Worm (Caenorhabditis elegans) whole organism, L2 larva: ENCODE results near the gene wbp-11.

Source experiments
- C34F6.9 ChIP-seq: fragments of 150-350 bp; optimal IDR thresholded peaks from 2 replicates; lab custom pipeline; 2014; ENCODE audit warnings: missing biosample characterization, missing genetic modification characterization
- F13H6.1 ChIP-seq: sonication (generic microtip); optimal IDR thresholded peaks from 2 replicates; lab custom pipeline; 2016; ENCODE audit warnings: missing genetic modification characterization, missing compliant biosample characterization
- Y55F3AM.14 ChIP-seq: fragments of 200-800 bp; sonication (Bioruptor generic); optimal IDR thresholded peaks from 2 replicates; lab custom pipeline; 2018; ENCODE audit warnings: mild to moderate bottlenecking, missing genetic modification characterization, missing compliant biosample characterization
- ZK546.5 ChIP-seq: sonication (generic microtip); optimal IDR thresholded peaks from 2 replicates; lab custom pipeline; 2017; ENCODE audit warnings: missing biosample characterization, missing genetic modification characterization
- alr-1 ChIP-seq: fragments of 150-350 bp; optimal IDR thresholded peaks from 2 replicates; lab custom pipeline; 2014; ENCODE audit warnings: missing biosample characterization, missing genetic modification characterization
- ceh-16 ChIP-seq: fragments of 150-350 bp; optimal IDR thresholded peaks from 2 replicates; lab custom pipeline; 2014; ENCODE audit warnings: missing biosample characterization, missing genetic modification characterization
- crh-2 ChIP-seq: sonication (generic microtip); optimal IDR thresholded peaks from 2 replicates; lab custom pipeline; 2017; ENCODE audit warnings: missing biosample characterization, missing genetic modification characterization
- dmd-4 ChIP-seq: sonication (generic microtip); optimal IDR thresholded peaks from 2 replicates; lab custom pipeline; 2017; ENCODE audit warnings: missing biosample characterization, missing genetic modification characterization
- elt-1 ChIP-seq: fragments of 150-350 bp; optimal IDR thresholded peaks from 2 replicates; lab custom pipeline; 2014; ENCODE audit warnings: missing biosample characterization, missing genetic modification characterization
- elt-3 ChIP-seq: sonication (generic microtip); optimal IDR thresholded peaks from 2 replicates; lab custom pipeline; 2017; ENCODE audit warnings: missing biosample characterization, missing genetic modification characterization
- fos-1 ChIP-seq: fragments of 150-350 bp; optimal IDR thresholded peaks from 2 replicates; lab custom pipeline; 2014; ENCODE audit warnings: missing biosample characterization, missing genetic modification characterization
- gmeb-1 ChIP-seq: fragments of 150-350 bp; optimal IDR thresholded peaks from 2 replicates; lab custom pipeline; 2014; ENCODE audit warnings: missing biosample characterization, missing genetic modification characterization
- lin-11 ChIP-seq: fragments of 150-350 bp; sonication (generic microtip); optimal IDR thresholded peaks from 2 replicates; lab custom pipeline; 2014; ENCODE audit warnings: missing biosample characterization, missing genetic modification characterization, inconsistent platforms, mixed read lengths
- lin-13 ChIP-seq: fragments of 150-350 bp; optimal IDR thresholded peaks from 2 replicates; lab custom pipeline; 2014; ENCODE audit warnings: missing biosample characterization, missing genetic modification reagents, missing genetic modification characterization
- lsy-2 ChIP-seq, 2 experiments: fragments of 150-350 bp in 1 of 2; sonication (generic microtip) in 1 of 2; optimal IDR thresholded peaks; 2 replicates each; lab custom pipeline; 2014 to 2017; ENCODE audit warnings: missing biosample characterization in 2 of 2, missing genetic modification characterization in 2 of 2
- mbf-1 ChIP-seq: sonication (generic microtip); optimal IDR thresholded peaks from 2 replicates; lab custom pipeline; 2017; ENCODE audit warnings: missing biosample characterization, missing genetic modification characterization
- mdl-1 ChIP-seq, 2 experiments: fragments of 150-350 bp in 1 of 2; sonication (generic microtip) in 1 of 2; optimal IDR thresholded peaks; 2 replicates each; lab custom pipeline; 2017; ENCODE audit warnings: missing biosample characterization in 2 of 2, missing genetic modification characterization in 2 of 2
- nhr-11 ChIP-seq: fragments of 150-350 bp; optimal IDR thresholded peaks from 2 replicates; lab custom pipeline; 2014; ENCODE audit warnings: missing biosample characterization, missing genetic modification characterization
- nhr-12 ChIP-seq: fragments of 150-350 bp; optimal IDR thresholded peaks from 2 replicates; lab custom pipeline; 2014; ENCODE audit warnings: missing biosample characterization, missing genetic modification characterization
- nhr-129 ChIP-seq: fragments of 150-350 bp; optimal IDR thresholded peaks from 2 replicates; lab custom pipeline; 2014; ENCODE audit warnings: missing biosample characterization, missing genetic modification characterization
- nhr-21 ChIP-seq: fragments of 150-350 bp; optimal IDR thresholded peaks from 2 replicates; lab custom pipeline; 2014; ENCODE audit warnings: missing biosample characterization, missing genetic modification characterization
- nhr-23 ChIP-seq: fragments of 150-350 bp; optimal IDR thresholded peaks from 2 replicates; lab custom pipeline; 2014; ENCODE audit warnings: missing biosample characterization, missing genetic modification reagents, missing genetic modification characterization
- nhr-25 ChIP-seq: fragments of 150-350 bp; sonication (generic microtip); optimal IDR thresholded peaks from 3 replicates; lab custom pipeline; 2014; ENCODE audit warnings: missing biosample characterization, missing genetic modification characterization
- nhr-6 ChIP-seq: fragments of 150-350 bp; optimal IDR thresholded peaks from 2 replicates; lab custom pipeline; 2014; ENCODE audit warnings: missing biosample characterization, missing genetic modification characterization
- peb-1 ChIP-seq: fragments of 150-350 bp; optimal IDR thresholded peaks from 2 replicates; lab custom pipeline; 2014; ENCODE audit warnings: missing biosample characterization, missing genetic modification characterization
- sem-4 ChIP-seq: fragments of 150-350 bp; optimal IDR thresholded peaks from 2 replicates; lab custom pipeline; 2014; ENCODE audit warnings: missing biosample characterization, missing genetic modification reagents, missing genetic modification characterization
- skn-1 ChIP-seq: sonication (generic microtip); optimal IDR thresholded peaks from 2 replicates; lab custom pipeline; 2017; ENCODE audit warnings: missing biosample characterization, missing genetic modification characterization
- sma-3 ChIP-seq: sonication (generic microtip); optimal IDR thresholded peaks from 2 replicates; lab custom pipeline; 2016; ENCODE audit warnings: missing genetic modification reagents, missing genetic modification characterization, missing compliant biosample characterization
- sma-9 ChIP-seq, 2 experiments: fragments of 150-350 bp in 1 of 2; sonication (generic microtip) in 1 of 2; optimal IDR thresholded peaks; 2 replicates each; lab custom pipeline; 2014 to 2016; ENCODE audit warnings: missing genetic modification characterization in 2 of 2, mild to moderate bottlenecking in 1 of 2, missing biosample characterization in 1 of 2, missing compliant biosample characterization in 1 of 2, missing genetic modification reagents in 1 of 2, moderate library complexity in 1 of 2
- unc-39 ChIP-seq: fragments of 150-350 bp; optimal IDR thresholded peaks from 2 replicates; lab custom pipeline; 2014; ENCODE audit warnings: missing biosample characterization, missing genetic modification characterization
- unc-55 ChIP-seq: fragments of 150-350 bp; sonication (generic microtip); optimal IDR thresholded peaks from 3 replicates; lab custom pipeline; 2014; ENCODE audit warnings: missing biosample characterization, missing genetic modification reagents, missing genetic modification characterization
- zag-1 ChIP-seq: fragments of 150-350 bp; optimal IDR thresholded peaks from 2 replicates; lab custom pipeline; 2014; ENCODE audit warnings: missing biosample characterization, missing genetic modification characterization
- ztf-1 ChIP-seq: fragments of 200-800 bp; sonication (Bioruptor generic); conservative IDR thresholded peaks from 2 replicates; pipeline ENCODE4 v1.3.6; 2022; ENCODE audit warnings: missing genetic modification characterization, missing compliant biosample characterization
- ztf-11 ChIP-seq: sonication (generic microtip); optimal IDR thresholded peaks from 2 replicates; lab custom pipeline; 2017; ENCODE audit warnings: missing biosample characterization, missing genetic modification characterization

The wbp-11 gene

DNA sequence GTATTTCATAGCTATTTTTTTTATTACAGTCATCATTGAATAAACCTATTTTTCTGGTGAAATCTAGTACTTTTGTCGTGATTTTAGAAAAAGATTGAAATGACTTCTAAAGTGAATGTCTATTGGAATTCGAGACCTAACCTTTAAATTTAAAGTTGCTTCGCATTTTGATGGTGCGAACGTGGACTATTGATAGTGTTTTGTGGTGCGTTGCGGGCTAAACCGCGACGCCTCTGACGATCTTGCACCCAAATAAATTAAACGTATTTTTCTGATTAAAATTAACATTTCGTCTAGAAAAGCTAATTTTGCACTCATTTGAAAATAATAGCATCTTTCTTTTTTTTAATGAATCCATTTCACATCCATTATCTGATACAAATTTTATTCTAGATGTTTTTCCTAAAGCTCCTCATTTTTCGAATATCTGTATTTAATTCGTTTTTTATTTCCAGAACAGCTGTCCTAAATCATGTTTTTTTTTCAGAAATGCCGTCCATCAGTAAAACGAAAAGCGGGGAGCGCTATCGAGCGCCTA lies at the start of gene wbp-11:
Gene wbp-11, plus strand, starts transcription at position 488 of the 538 bp plus-strand sequence.
- no peak for TF ChIP-seq mbf-1 (tag; lab: Kevin White, UChicago)
- TF ChIP-seq lin-11 (tag; lab: Kevin White, UChicago): no peak
- no peak for TF ChIP-seq nhr-11 (tag; lab: Kevin White, UChicago)
- peak; percentile 51 for TF ChIP-seq unc-55 (GFP tag; lab: Kevin White, UChicago)
- peak; percentile 0 for TF ChIP-seq sma-9 (GFP tag; optimal IDR thresholded peaks at IDR 0.05; lab: Kevin White, UChicago)
- no peak for TF ChIP-seq sma-9 (tag; optimal IDR thresholded peaks at IDR 0.05; lab: Kevin White, UChicago)
- peak; percentile 38 for TF ChIP-seq nhr-129 (tag; lab: Kevin White, UChicago)
- TF ChIP-seq crh-2 (tag; lab: Kevin White, UChicago): peak; percentile 16
- peak in 1 of 2 experiments; percentile 53 for TF ChIP-seq lsy-2 (tag; optimal IDR thresholded peaks at IDR 0.05; lab: Kevin White, UChicago)
- peak; percentile 49 for TF ChIP-seq C34F6.9 (tag; lab: Kevin White, UChicago)

ce11 chrII:10127389-10127788 lies 45.3 kb upstream of the wbp-11 start, which contains the start of gene F27E5.8:
F27E5.8 (minus strand) TSS chrII:10127489.
- TF ChIP-seq unc-55 (GFP tag; lab: Kevin White, UChicago) (no peak), Y55F3AM.14 (GFP tag; lab: Kevin White, UChicago) (no peak), lin-11 (tag; lab: Kevin White, UChicago) (no peak), ztf-11 (tag; lab: Kevin White, UChicago) (no peak), elt-1 (tag; lab: Kevin White, UChicago) (no peak), alr-1 (no peak), ceh-16 (tag; lab: Kevin White, UChicago) (no peak), peb-1 (tag; lab: Kevin White, UChicago) (no peak), dmd-4 (tag; lab: Kevin White, UChicago) (no peak), nhr-129 (tag; lab: Kevin White, UChicago) (no peak), nhr-6 (tag; lab: Kevin White, UChicago) (no peak)

DNA sequence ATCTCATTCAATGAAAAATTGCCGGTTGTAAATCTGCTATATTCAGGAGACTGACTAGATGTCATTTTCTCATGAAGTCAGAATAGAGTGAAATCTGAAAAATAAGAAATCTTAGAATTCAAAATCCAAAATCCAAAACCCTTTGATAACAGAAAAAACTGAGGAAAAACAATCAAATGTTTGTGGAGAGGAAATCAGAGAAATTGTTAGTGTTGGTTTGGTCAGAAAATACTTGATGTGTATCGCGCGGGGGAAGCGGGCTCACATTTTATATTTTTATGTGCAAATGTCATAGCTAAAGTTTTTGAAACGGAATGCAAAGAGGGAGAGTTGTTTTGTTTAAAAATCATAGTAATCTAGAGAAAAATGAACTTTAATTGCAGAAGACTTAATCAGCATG lies 41.0 kb upstream of the wbp-11 start, which contains the start of gene F27E5.5:
Gene F27E5.5, minus strand, starts transcription at position 101 of the 400 bp plus-strand sequence.
- TF ChIP-seq fos-1 (tag; lab: Kevin White, UChicago): no peak
- TF ChIP-seq unc-39: no peak
- TF ChIP-seq skn-1 (tag; lab: Kevin White, UChicago): no peak
- no peak for TF ChIP-seq F13H6.1 (tag; lab: Kevin White, UChicago)
- no peak for TF ChIP-seq ZK546.5 (tag; lab: Kevin White, UChicago)
- no peak for TF ChIP-seq ztf-1 (GFP tag; lab: Robert Waterston, UW)
- TF ChIP-seq mdl-1 (tag; optimal IDR thresholded peaks at IDR 0.05; lab: Kevin White, UChicago): no peak
- no peak for TF ChIP-seq crh-2 (tag; lab: Kevin White, UChicago)
- TF ChIP-seq elt-3 (tag; lab: Kevin White, UChicago): no peak
- TF ChIP-seq zag-1 (tag; lab: Kevin White, UChicago): no peak
- no peak for TF ChIP-seq gmeb-1 (tag; lab: Kevin White, UChicago)
- no peak for TF ChIP-seq sem-4 (tag; lab: Kevin White, UChicago)
- TF ChIP-seq lin-13 (GFP tag; lab: Kevin White, UChicago): no peak
- TF ChIP-seq nhr-12 (tag; lab: Kevin White, UChicago): no peak
- no peak for TF ChIP-seq nhr-6 (tag; lab: Kevin White, UChicago)
- TF ChIP-seq, all 48 proteins: peak for 0

ce11 chrII:10132818-10133217 lies 39.9 kb upstream of the wbp-11 start:
- TF ChIP-seq fos-1 (tag; lab: Kevin White, UChicago): no peak
- no peak for TF ChIP-seq nhr-21
- no peak for TF ChIP-seq elt-1 (tag; lab: Kevin White, UChicago)
- TF ChIP-seq dmd-4 (tag; lab: Kevin White, UChicago): no peak
- TF ChIP-seq lin-11 (tag; lab: Kevin White, UChicago): no peak
- TF ChIP-seq nhr-25 (tag; lab: Kevin White, UChicago): no peak
- TF ChIP-seq mdl-1 (tag; optimal IDR thresholded peaks at IDR 0.05; lab: Kevin White, UChicago): no peak
- TF ChIP-seq unc-55 (GFP tag; lab: Kevin White, UChicago): no peak
- TF ChIP-seq sma-9 (GFP tag; optimal IDR thresholded peaks at IDR 0.05; lab: Kevin White, UChicago): no peak
- no peak for TF ChIP-seq sma-9 (tag; optimal IDR thresholded peaks at IDR 0.05; lab: Kevin White, UChicago)
- TF ChIP-seq crh-2 (tag; lab: Kevin White, UChicago): no peak
- no peak for TF ChIP-seq ztf-11 (tag; lab: Kevin White, UChicago)
- no peak for TF ChIP-seq nhr-129 (tag; lab: Kevin White, UChicago)
- no peak for TF ChIP-seq ztf-1 (GFP tag; lab: Robert Waterston, UW)
- no peak for TF ChIP-seq lsy-2 (tag; optimal IDR thresholded peaks at IDR 0.05; lab: Kevin White, UChicago)
- TF ChIP-seq C34F6.9 (tag; lab: Kevin White, UChicago): no peak
- no peak for TF ChIP-seq nhr-23 (tag; lab: Kevin White, UChicago)
- no peak for TF ChIP-seq peb-1 (tag; lab: Kevin White, UChicago)
- TF ChIP-seq sma-3 (GFP tag; lab: Kevin White, UChicago): no peak
